Fruit fly (Drosophila melanogaster): ENCODE results near the gene CG4259.

Gene CG4259

DNA sequence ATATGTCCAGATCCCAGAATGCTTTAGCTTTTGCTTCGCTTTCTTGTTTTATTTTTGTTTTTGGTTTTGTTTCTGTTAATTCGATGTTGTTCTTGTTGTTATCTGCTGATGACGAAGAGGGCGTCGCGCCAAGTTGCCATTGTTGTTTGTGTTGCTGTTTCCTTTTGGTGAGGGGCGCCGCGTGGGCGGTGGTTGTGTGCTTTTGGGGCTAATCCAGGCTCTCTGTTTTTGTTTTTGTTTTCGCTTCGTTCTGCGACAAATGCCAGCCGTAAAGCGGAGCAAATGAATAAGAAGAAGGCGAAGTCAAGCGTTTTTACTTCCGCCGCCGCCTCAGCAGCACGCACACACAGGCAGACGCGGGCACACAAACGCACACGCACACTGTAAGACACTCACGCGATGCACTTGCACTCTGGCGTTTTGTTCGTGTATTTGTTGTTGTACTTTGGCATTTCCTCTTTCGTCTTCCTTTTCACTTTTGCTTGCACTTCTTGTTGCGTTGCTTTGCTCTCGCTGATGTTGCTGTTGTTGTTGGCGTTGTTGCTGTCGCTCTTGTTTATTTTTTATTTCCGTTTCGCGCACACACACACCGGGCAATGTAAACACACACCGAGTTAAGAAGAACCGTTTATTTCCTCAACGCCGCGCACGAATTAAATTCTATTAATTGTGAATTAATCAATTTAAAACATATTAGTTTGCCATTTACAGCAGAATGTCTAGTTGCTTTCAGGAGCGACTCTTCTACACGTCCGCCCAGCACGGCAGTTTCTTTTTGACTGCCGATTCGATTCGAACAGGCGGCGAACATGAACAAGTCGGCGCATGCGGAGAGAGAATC, 49.2 kb upstream of the CG4259 start, which contains the start of gene aop (continued):
- TF ChIP-seq Sox100B (GFP tag; optimal IDR thresholded peaks at IDR 0.05), result no peak
- TF ChIP-seq CG18262 (tag; optimal IDR thresholded peaks at IDR 0.05), result peak; percentile 24
- TF ChIP-seq CG30403 (GFP tag; optimal IDR thresholded peaks at IDR 0.05), result no peak
- no peak for TF ChIP-seq fd3F (GFP tag; optimal IDR thresholded peaks at IDR 0.05)
- no peak for TF ChIP-seq inv (GFP tag; IDR thresholded peaks at IDR 0.05; ENCODE audit: partially characterized antibody)
- TF ChIP-seq fd96Cb (tag; optimal IDR thresholded peaks at IDR 0.05), result no peak
- peak; percentile 11 for TF ChIP-seq CG6813 (GFP tag; optimal IDR thresholded peaks at IDR 0.05)
- no peak for TF ChIP-seq hkb (optimal IDR thresholded peaks at IDR 0.05)
- TF ChIP-seq hkb (GFP tag; IDR thresholded peaks at IDR 0.05), result no peak
- TF ChIP-seq Poxn (GFP tag; IDR thresholded peaks at IDR 0.05), result no peak
- no peak for TF ChIP-seq CG11093 (GFP tag; IDR thresholded peaks at IDR 0.05)
- no peak for TF ChIP-seq CG31224 (GFP tag; IDR thresholded peaks at IDR 0.05)
- TF ChIP-seq her (GFP tag; optimal IDR thresholded peaks at IDR 0.05), result peak; percentile 28
- no peak for TF ChIP-seq CG16779 (GFP tag; IDR thresholded peaks at IDR 0.05)
- TF ChIP-seq CG10959 (GFP tag; IDR thresholded peaks at IDR 0.05), result no peak
- no peak for TF ChIP-seq ind (GFP tag; optimal IDR thresholded peaks at IDR 0.05)
- no peak for TF ChIP-seq ftz-f1 (GFP tag; optimal IDR thresholded peaks at IDR 0.05)
- TF ChIP-seq CG14965 (GFP tag; optimal IDR thresholded peaks at IDR 0.05; ENCODE audit: borderline replicate concordance), result no peak
- TF ChIP-seq CG3407 (GFP tag; optimal IDR thresholded peaks at IDR 0.05), result peak; percentile 5
- peak; percentile 20 for TF ChIP-seq CG18619 (GFP tag; optimal IDR thresholded peaks at IDR 0.05)
- no peak for TF ChIP-seq mam (GFP tag; optimal IDR thresholded peaks at IDR 0.05)
- no peak for TF ChIP-seq CG32772 (GFP tag; IDR thresholded peaks at IDR 0.05)
- peak; percentile 30 for TF ChIP-seq Elba2 (GFP tag; optimal IDR thresholded peaks at IDR 0.05)
- TF ChIP-seq sna (GFP tag; IDR thresholded peaks at IDR 0.05; ENCODE audit: partially characterized antibody), result no peak
- no peak; the same call in 1 of the 2 replicates for TF ChIP-seq Adf1 (GFP tag; IDR thresholded peaks at IDR 0.05)
- TF ChIP-seq CG7357 (GFP tag; IDR thresholded peaks at IDR 0.05), result no peak
- no peak; the same call in 2 of the 3 replicates for TF ChIP-seq dysf (GFP tag; IDR thresholded peaks at IDR 0.05)
- TF ChIP-seq Asciz (GFP tag; optimal IDR thresholded peaks at IDR 0.05), result peak; percentile 28
- peak; percentile 39 for TF ChIP-seq CG3838 (GFP tag; optimal IDR thresholded peaks at IDR 0.05)
- no peak; the same call in 2 of the 3 replicates for TF ChIP-seq z (GFP tag; IDR thresholded peaks at IDR 0.05)
- TF ChIP-seq gcm (GFP tag; optimal IDR thresholded peaks at IDR 0.05), result no peak
- TF ChIP-seq crol (GFP tag; IDR thresholded peaks at IDR 0.05), result 0 out of 2 replicates have a peak, but pooled peaks have one; percentile 23
- no peak for TF ChIP-seq ase (GFP tag; IDR thresholded peaks at IDR 0.05)
- no peak for TF ChIP-seq CG18599 (GFP tag; optimal IDR thresholded peaks at IDR 0.05)
- TF ChIP-seq GATAe (GFP tag; conservative IDR thresholded peaks at IDR 0.05), result no peak
- TF ChIP-seq knrl (GFP tag; IDR thresholded peaks at IDR 0.05; ENCODE audit: partially characterized antibody), result 0 out of 3 replicates have a peak, but pooled peaks have one; percentile 16
- TF ChIP-seq Jarid2 (GFP tag; optimal IDR thresholded peaks at IDR 0.05), result peak; percentile 98
- peak; percentile 67; the same call in 1 of the 4 replicates for TF ChIP-seq chinmo (GFP tag; IDR thresholded peaks at IDR 0.05; ENCODE audit: partially characterized antibody)
- TF ChIP-seq CG14014 (GFP tag; IDR thresholded peaks at IDR 0.05), result 0 out of 2 replicates have a peak, but pooled peaks have one; percentile 5
- TF ChIP-seq pita (GFP tag; optimal IDR thresholded peaks at IDR 0.05), result no peak
- no peak for TF ChIP-seq CG7372 (GFP tag; IDR thresholded peaks at IDR 0.05)
- TF ChIP-seq CG10147 (GFP tag; optimal IDR thresholded peaks at IDR 0.05), result no peak
- TF ChIP-seq Dip3 (GFP tag; optimal IDR thresholded peaks at IDR 0.05), result no peak
- TF ChIP-seq Nf-YB (GFP tag; optimal IDR thresholded peaks at IDR 0.05), result peak; percentile 37
- peak; percentile 19 for TF ChIP-seq CG33557 (GFP tag; optimal IDR thresholded peaks at IDR 0.05)
- TF ChIP-seq CrebB (tag; optimal IDR thresholded peaks at IDR 0.05), result peak; percentile 38
- TF ChIP-seq CG15696 (tag; optimal IDR thresholded peaks at IDR 0.05), result peak; percentile 18
- no peak for TF ChIP-seq br (optimal IDR thresholded peaks at IDR 0.05)
- TF ChIP-seq CG1832 (GFP tag; optimal IDR thresholded peaks at IDR 0.05), result no peak
